Worm (Caenorhabditis elegans): Measurements from ENCODE around the gene C16A11.10.

ce11 chrII:4182364-4182763, 48.8 kb upstream of the C16A11.10 start, which contains the start of gene R03H10.11:
- TF ChIP-seq nhr-11 (tag; optimal IDR thresholded peaks at IDR 0.05) (no peak), nhr-71 (tag; optimal IDR thresholded peaks at IDR 0.05) (no peak), lsy-2 (tag; optimal IDR thresholded peaks at IDR 0.05) (no peak)

Data from whole organism, L1 larva.